Worm (Caenorhabditis elegans) whole organism, early embryonic: ENCODE results near the gene mth-1.

ENCODE experiments used
- B0310.2 ChIP-seq: sonication (generic microtip); optimal IDR thresholded peaks from 2 replicates; lab custom pipeline; 2016; ENCODE audit warnings: mild to moderate bottlenecking, missing genetic modification characterization, missing compliant biosample characterization
- F13C5.2 ChIP-seq: sonication (generic microtip); optimal IDR thresholded peaks from 2 replicates; lab custom pipeline; 2017; ENCODE audit warnings: mild to moderate bottlenecking, missing genetic modification characterization, inconsistent platforms, missing compliant biosample characterization
- aly-1 ChIP-seq: sonication (generic microtip); optimal IDR thresholded peaks from 2 replicates; lab custom pipeline; 2016; ENCODE audit warnings: missing genetic modification characterization, missing compliant biosample characterization
- ama-1 ChIP-seq: fragments of 150-350 bp; optimal IDR thresholded peaks from 2 replicates; lab custom pipeline; 2014
- ceh-13 ChIP-seq: fragments of 200-800 bp; sonication (Bioruptor generic); optimal IDR thresholded peaks from 2 replicates; lab custom pipeline; 2018; ENCODE audit warnings: mild to moderate bottlenecking, missing genetic modification characterization, missing compliant biosample characterization
- ceh-36 ChIP-seq: sonication (generic microtip); optimal IDR thresholded peaks from 2 replicates; lab custom pipeline; 2016; ENCODE audit warnings: missing genetic modification characterization, inconsistent platforms, missing compliant biosample characterization
- flt-1 ChIP-seq: fragments of 200-800 bp; sonication (Bioruptor generic); IDR thresholded peaks from 2 replicates; pipeline ENCODE4 v1.3.6; 2022; ENCODE audit warnings: missing genetic modification characterization, missing compliant biosample characterization
- hmbx-1 ChIP-seq: sonication (generic microtip); optimal IDR thresholded peaks from 2 replicates; lab custom pipeline; 2016; ENCODE audit warnings: mild to moderate bottlenecking, missing genetic modification characterization, missing compliant biosample characterization
- hnd-1 ChIP-seq: sonication (generic microtip); optimal IDR thresholded peaks from 2 replicates; lab custom pipeline; 2016; ENCODE audit warnings: missing genetic modification characterization, missing compliant biosample characterization
- scrt-1 ChIP-seq: fragments of 200-800 bp; sonication (Bioruptor generic); IDR thresholded peaks from 2 replicates; pipeline ENCODE4 v1.3.6; 2022; ENCODE audit warnings: missing genetic modification characterization, missing compliant biosample characterization
- sea-1 ChIP-seq: fragments of 200-800 bp; sonication (Bioruptor generic); conservative IDR thresholded peaks from 2 replicates; pipeline ENCODE4 v1.3.6; 2022; ENCODE audit warnings: missing genetic modification characterization, missing compliant biosample characterization
- tbx-11 ChIP-seq: fragments of 200-800 bp; sonication (Bioruptor generic); IDR thresholded peaks from 2 replicates; pipeline ENCODE4 v1.3.6; 2022; ENCODE audit warnings: missing genetic modification characterization, missing compliant biosample characterization
- tbx-37 ChIP-seq: fragments of 200-800 bp; sonication (Bioruptor generic); conservative IDR thresholded peaks from 2 replicates; pipeline ENCODE4 v1.3.6; 2022; ENCODE audit warnings: missing genetic modification reagents, missing genetic modification characterization, missing compliant biosample characterization
- tra-4 ChIP-seq: sonication (generic microtip); optimal IDR thresholded peaks from 2 replicates; lab custom pipeline; 2017; ENCODE audit warnings: missing genetic modification characterization, missing compliant biosample characterization

- TF ChIP-seq flt-1 (GFP tag; lab: Robert Waterston, UW) (no peak), ama-1 (lab: Kevin White, UChicago) (no peak), ceh-36 (tag; lab: Kevin White, UChicago) (no peak), hnd-1 (tag; lab: Kevin White, UChicago) (no peak), sea-1 (GFP tag; lab: Robert Waterston, UW) (no peak), scrt-1 (GFP tag; lab: Robert Waterston, UW) (no peak), ceh-13 (GFP tag; lab: Kevin White, UChicago) (no peak), tbx-11 (no peak), aly-1 (tag; lab: Kevin White, UChicago) (no peak), hmbx-1 (tag; lab: Kevin White, UChicago) (no peak), B0310.2 (tag; lab: Kevin White, UChicago) (no peak), F13C5.2 (tag; lab: Kevin White, UChicago) (no peak), tbx-37 (no peak), tra-4 (tag; lab: Kevin White, UChicago) (no peak)
Observed at ce11 chrII:4194127-4194526, 9.5 kb downstream of the mth-1 start, which contains the start of gene mth-2.
